Fruit fly (Drosophila melanogaster): Measurements from ENCODE around the gene CG13058.

CG13058 gene

dm6 chr3L:16334876-16335275, 6.2 kb downstream of the CG13058 start (continued):
- TF ChIP-seq hbn (GFP tag; IDR thresholded peaks at IDR 0.05; ENCODE audit: partially characterized antibody) (no peak), MESR4 (GFP tag; optimal IDR thresholded peaks at IDR 0.05) (no peak), Hr78 (GFP tag; optimal IDR thresholded peaks at IDR 0.05) (no peak), CG15011 (GFP tag; optimal IDR thresholded peaks at IDR 0.05) (no peak), jigr1 (GFP tag; IDR thresholded peaks at IDR 0.05) (no peak), CG15514 (GFP tag; optimal IDR thresholded peaks at IDR 0.05) (peak; percentile 96), CG1603 (tag; optimal IDR thresholded peaks at IDR 0.05) (no peak), CG12769 (tag; optimal IDR thresholded peaks at IDR 0.05) (peak; percentile 46), knrl (GFP tag; IDR thresholded peaks at IDR 0.05; ENCODE audit: partially characterized antibody) (no peak; the same call in 2 of the 3 replicates), CG1529 (GFP tag; optimal IDR thresholded peaks at IDR 0.05) (no peak), Ptx1 (GFP tag; IDR thresholded peaks at IDR 0.05) (no peak), Ets97D (GFP tag; optimal IDR thresholded peaks at IDR 0.05) (no peak), Pdp1 (GFP tag; optimal IDR thresholded peaks at IDR 0.05) (peak in 1 of 2 experiments; percentile 65), zen2 (GFP tag; IDR thresholded peaks at IDR 0.05; ENCODE audit: partially characterized antibody) (0 out of 3 replicates have a peak, but pooled peaks have one; percentile 13)

- no peak for TF ChIP-seq h (optimal IDR thresholded peaks at IDR 0.05)
- no peak for TF ChIP-seq H2.0 (GFP tag; IDR thresholded peaks at IDR 0.05)
- no peak for TF ChIP-seq ind (GFP tag; optimal IDR thresholded peaks at IDR 0.05)
- peak; percentile 47 for TF ChIP-seq oc (tag; optimal IDR thresholded peaks at IDR 0.05)
- TF ChIP-seq vvl (GFP tag; IDR thresholded peaks at IDR 0.05), result peak; percentile 83
- no peak for TF ChIP-seq dan (GFP tag; IDR thresholded peaks at IDR 0.05)
- TF ChIP-seq CG15073 (GFP tag; optimal IDR thresholded peaks at IDR 0.05), result no peak
- no peak for TF ChIP-seq CG16815 (GFP tag; optimal IDR thresholded peaks at IDR 0.05)
- TF ChIP-seq Sry-δ (GFP tag; optimal IDR thresholded peaks at IDR 0.05), result no peak
- TF ChIP-seq CG10209 (GFP tag; optimal IDR thresholded peaks at IDR 0.05), result no peak
- TF ChIP-seq pho (GFP tag; optimal IDR thresholded peaks at IDR 0.05), result no peak
- 0 out of 2 replicates have a peak, but pooled peaks have one; percentile 10 for TF ChIP-seq CG32532 (GFP tag; IDR thresholded peaks at IDR 0.05)
- TF ChIP-seq Optix (GFP tag; IDR thresholded peaks at IDR 0.05), result no peak
- TF ChIP-seq lov (optimal IDR thresholded peaks at IDR 0.05), result no peak
- no peak for TF ChIP-seq lov (GFP tag; IDR thresholded peaks at IDR 0.05)
- no peak for TF ChIP-seq sob (GFP tag; IDR thresholded peaks at IDR 0.05)
- peak; percentile 71; the same call in 1 of the 4 replicates for TF ChIP-seq chinmo (GFP tag; IDR thresholded peaks at IDR 0.05; ENCODE audit: partially characterized antibody)
- no peak for TF ChIP-seq CG16863 (GFP tag; optimal IDR thresholded peaks at IDR 0.05)
- TF ChIP-seq nau (GFP tag; optimal IDR thresholded peaks at IDR 0.05), result no peak
- TF ChIP-seq eyg (GFP tag; optimal IDR thresholded peaks at IDR 0.05), result no peak
- no peak for TF ChIP-seq CG3163 (GFP tag; optimal IDR thresholded peaks at IDR 0.05)
- no peak for TF ChIP-seq CG16813 (GFP tag; IDR thresholded peaks at IDR 0.05; ENCODE audit: partially characterized antibody)
- peak; percentile 61 for TF ChIP-seq onecut (GFP tag; IDR thresholded peaks at IDR 0.05)
- no peak for TF ChIP-seq CG31224 (GFP tag; IDR thresholded peaks at IDR 0.05)
- peak; percentile 47 for TF ChIP-seq Awh (GFP tag; IDR thresholded peaks at IDR 0.05)
- no peak for TF ChIP-seq aop (GFP tag; IDR thresholded peaks at IDR 0.05)
- TF ChIP-seq jumu (GFP tag; optimal IDR thresholded peaks at IDR 0.05), result no peak
- no peak for TF ChIP-seq bsh (GFP tag; optimal IDR thresholded peaks at IDR 0.05)
- TF ChIP-seq klu (GFP tag; IDR thresholded peaks at IDR 0.05), result no peak
- TF ChIP-seq Ets65A (GFP tag), result peak; percentile 2
- no peak for TF ChIP-seq CG3995 (GFP tag; optimal IDR thresholded peaks at IDR 0.05)
- TF ChIP-seq CG12659 (GFP tag; optimal IDR thresholded peaks at IDR 0.05), result no peak
- TF ChIP-seq Oaz (GFP tag; IDR thresholded peaks at IDR 0.05), result no peak
- no peak for TF ChIP-seq BEAF-32 (GFP tag; optimal IDR thresholded peaks at IDR 0.05)
- TF ChIP-seq btn (GFP tag; optimal IDR thresholded peaks at IDR 0.05), result no peak
- TF ChIP-seq bbx (GFP tag; IDR thresholded peaks at IDR 0.05; ENCODE audit: partially characterized antibody), result no peak
- no peak for TF ChIP-seq Doc2 (GFP tag; IDR thresholded peaks at IDR 0.05)
Measured at dm6 chr3L:16337739-16338138, 9.1 kb downstream of the CG13058 start.

All from whole organism, embryonic.